Worm (Caenorhabditis elegans) whole organism, L4 larva: ENCODE measurements around the gene F52H3.11.

Experiments used
- aha-1 ChIP-seq: fragments of 150-350 bp; peaks from one replicate; lab custom pipeline; 2014; ENCODE audit warnings: missing biosample characterization, missing genetic modification characterization
- dmd-8 ChIP-seq: fragments of 200-800 bp; sonication (Bioruptor generic); IDR thresholded peaks from 2 replicates; pipeline ENCODE4 v1.3.6; 2022; ENCODE audit warnings: missing genetic modification characterization, missing compliant biosample characterization
- lin-13 ChIP-seq: fragments of 150-350 bp; optimal IDR thresholded peaks from 2 replicates; lab custom pipeline; 2014; ENCODE audit warnings: missing biosample characterization, missing genetic modification reagents, missing genetic modification characterization
- lin-29 ChIP-seq: fragments of 200-800 bp; sonication (Bioruptor generic); IDR thresholded peaks from 2 replicates; pipeline ENCODE4 v1.3.6; 2022; ENCODE audit warnings: missing genetic modification reagents, missing genetic modification characterization, missing compliant biosample characterization
- lir-3 ChIP-seq: sonication (generic microtip); optimal IDR thresholded peaks from 2 replicates; lab custom pipeline; 2016; ENCODE audit warnings: mild to moderate bottlenecking, missing genetic modification characterization, missing compliant biosample characterization
- mdl-1 ChIP-seq, 2 experiments: fragments of 150-350 bp in 1 of 2; sonication (generic microtip) in 1 of 2; optimal IDR thresholded peaks; 2 replicates each; lab custom pipeline; 2014 to 2017; ENCODE audit warnings: missing biosample characterization in 2 of 2, missing genetic modification characterization in 2 of 2
- nhr-102 ChIP-seq: sonication (generic microtip); optimal IDR thresholded peaks from 2 replicates; lab custom pipeline; 2016; ENCODE audit warnings: mild to moderate bottlenecking, missing genetic modification characterization, moderate library complexity, missing compliant biosample characterization
- nhr-11 ChIP-seq: fragments of 150-350 bp; optimal IDR thresholded peaks from 2 replicates; lab custom pipeline; 2014; ENCODE audit warnings: missing biosample characterization, missing genetic modification characterization
- skn-1 ChIP-seq: fragments of 150-350 bp; optimal IDR thresholded peaks from 2 replicates; lab custom pipeline; 2014; ENCODE audit warnings: missing biosample characterization, missing genetic modification characterization
- unc-39 ChIP-seq: sonication (generic microtip); optimal IDR thresholded peaks from 2 replicates; lab custom pipeline; 2017; ENCODE audit warnings: missing biosample characterization, missing genetic modification characterization
- unc-62 ChIP-seq, 3 experiments: fragments of 150-350 bp in 1 of 3; sonication (generic microtip); optimal IDR thresholded peaks in 2 of 3; peaks in 1 of 3; 1 replicate in 1 of 3; 2 replicates in 2 of 3; lab custom pipeline; 2014 to 2017; ENCODE audit warnings: missing biosample characterization in 3 of 3, missing genetic modification characterization in 3 of 3, missing genetic modification reagents in 3 of 3, missing genotype in 1 of 3
- zfp-2 ChIP-seq: sonication (generic microtip); optimal IDR thresholded peaks from 2 replicates; lab custom pipeline; 2016; ENCODE audit warnings: mild to moderate bottlenecking, missing genetic modification characterization, missing compliant biosample characterization
- ztf-11 ChIP-seq: fragments of 150-350 bp; optimal IDR thresholded peaks from 2 replicates; lab custom pipeline; 2014; ENCODE audit warnings: missing biosample characterization, missing genetic modification characterization

- no peak for TF ChIP-seq unc-62 (GFP tag; optimal IDR thresholded peaks at IDR 0.05 in 1 of 2; lab: Kevin White, UChicago)
- TF ChIP-seq unc-62 (tag; optimal IDR thresholded peaks at IDR 0.05; lab: Kevin White, UChicago) = no peak
- TF ChIP-seq mdl-1 (tag; optimal IDR thresholded peaks at IDR 0.05; lab: Kevin White, UChicago) = no peak
- TF ChIP-seq zfp-2 (tag; lab: Kevin White, UChicago) = no peak
- no peak for TF ChIP-seq dmd-8 (GFP tag; lab: Robert Waterston, UW)
- no peak for TF ChIP-seq nhr-102 (tag; lab: Kevin White, UChicago)
- TF ChIP-seq lin-13 (GFP tag; lab: Kevin White, UChicago) = no peak
- no peak for TF ChIP-seq skn-1 (tag; lab: Kevin White, UChicago)
- TF ChIP-seq nhr-11 (tag; lab: Kevin White, UChicago) = no peak
- TF ChIP-seq lin-29 (GFP tag; lab: Robert Waterston, UW) = no peak
- TF ChIP-seq aha-1 = no peak
- no peak for TF ChIP-seq lir-3 (tag; lab: Kevin White, UChicago)
- no peak for TF ChIP-seq unc-39
- TF ChIP-seq ztf-11 = no peak
Measured at ce11 chrII:10021749-10022148, 23.2 kb downstream of the F52H3.11 start.
